Worm (Caenorhabditis elegans): ENCODE results near the gene C54C6.7.

The C54C6.7 gene

ce11 chrIII:3541093-3541492 is 5.1 kb downstream of the C54C6.7 start:
- TF ChIP-seq zag-1 (tag; optimal IDR thresholded peaks at IDR 0.05) (no peak), fkh-2 (tag; optimal IDR thresholded peaks at IDR 0.05) (no peak), pqm-1 (tag; optimal IDR thresholded peaks at IDR 0.05) (no peak), egl-5 (tag; optimal IDR thresholded peaks at IDR 0.05) (no peak), daf-12 (tag; optimal IDR thresholded peaks at IDR 0.05) (no peak), snpc-4 (tag; optimal IDR thresholded peaks at IDR 0.05) (no peak), unc-62 (GFP tag; optimal IDR thresholded peaks at IDR 0.05) (no peak), sea-2 (GFP tag; optimal IDR thresholded peaks at IDR 0.05) (no peak), nhr-23 (tag; optimal IDR thresholded peaks at IDR 0.05) (no peak), nhr-76 (tag; optimal IDR thresholded peaks at IDR 0.05) (no peak), hmg-11 (tag; optimal IDR thresholded peaks at IDR 0.05) (no peak), pha-4 (tag; optimal IDR thresholded peaks at IDR 0.05) (no peak), mdl-1 (tag; optimal IDR thresholded peaks at IDR 0.05) (no peak), ceh-16 (tag; optimal IDR thresholded peaks at IDR 0.05) (no peak), aly-2 (tag; optimal IDR thresholded peaks at IDR 0.05) (no peak)

ce11 chrIII:3540424-3540823 is 5.8 kb downstream of the C54C6.7 start:
- TF ChIP-seq lsy-12 (tag; optimal IDR thresholded peaks at IDR 0.05): no peak
- TF ChIP-seq R02D3.7 (tag; optimal IDR thresholded peaks at IDR 0.05): no peak
- TF ChIP-seq nhr-11 (tag; optimal IDR thresholded peaks at IDR 0.05): no peak
- TF ChIP-seq egl-27 (tag; optimal IDR thresholded peaks at IDR 0.05): no peak
- TF ChIP-seq aly-2 (tag; optimal IDR thresholded peaks at IDR 0.05): no peak
- no peak for TF ChIP-seq elt-1 (tag; optimal IDR thresholded peaks at IDR 0.05)
- TF ChIP-seq jun-1 (tag; optimal IDR thresholded peaks at IDR 0.05): peak; percentile 18
- no peak for TF ChIP-seq fos-1 (tag; optimal IDR thresholded peaks at IDR 0.05)
- no peak for TF ChIP-seq hmg-11 (tag; optimal IDR thresholded peaks at IDR 0.05)
- no peak for TF ChIP-seq ztf-4 (tag; optimal IDR thresholded peaks at IDR 0.05)
- no peak for TF ChIP-seq mdl-1 (tag; optimal IDR thresholded peaks at IDR 0.05)
- TF ChIP-seq ceh-16 (tag; optimal IDR thresholded peaks at IDR 0.05): no peak
- TF ChIP-seq elt-2 (tag; optimal IDR thresholded peaks at IDR 0.05): peak; percentile 41
- TF ChIP-seq ZK546.5 (tag; optimal IDR thresholded peaks at IDR 0.05): no peak
- no peak for TF ChIP-seq lin-39 (tag; optimal IDR thresholded peaks at IDR 0.05)
- no peak for TF ChIP-seq eor-1 (tag; optimal IDR thresholded peaks at IDR 0.05)
- no peak for TF ChIP-seq ceh-28 (tag; optimal IDR thresholded peaks at IDR 0.05)
- TF ChIP-seq zag-1 (tag; optimal IDR thresholded peaks at IDR 0.05): no peak
- no peak for TF ChIP-seq skn-1 (tag; optimal IDR thresholded peaks at IDR 0.05)
- no peak for TF ChIP-seq nhr-237 (tag; optimal IDR thresholded peaks at IDR 0.05)
- no peak for TF ChIP-seq nhr-67 (tag; optimal IDR thresholded peaks at IDR 0.05)
- TF ChIP-seq nhr-77 (tag; optimal IDR thresholded peaks at IDR 0.05): no peak
- no peak for TF ChIP-seq nhr-28 (tag; optimal IDR thresholded peaks at IDR 0.05)
- no peak for TF ChIP-seq nhr-76 (tag; optimal IDR thresholded peaks at IDR 0.05)
- TF ChIP-seq ceh-9 (tag; optimal IDR thresholded peaks at IDR 0.05): no peak
- TF ChIP-seq daf-12 (tag; optimal IDR thresholded peaks at IDR 0.05): no peak
- TF ChIP-seq ceh-82 (tag; optimal IDR thresholded peaks at IDR 0.05): no peak
- TF ChIP-seq ztf-11 (tag; optimal IDR thresholded peaks at IDR 0.05): no peak
- TF ChIP-seq mml-1 (tag; optimal IDR thresholded peaks at IDR 0.05): no peak
- peak; percentile 82 for TF ChIP-seq lin-15B (tag; optimal IDR thresholded peaks at IDR 0.05)
- TF ChIP-seq pha-4 (tag; optimal IDR thresholded peaks at IDR 0.05): peak; percentile 92
- TF ChIP-seq egl-5 (tag; optimal IDR thresholded peaks at IDR 0.05): no peak
- peak; percentile 35 for TF ChIP-seq snpc-4 (tag; optimal IDR thresholded peaks at IDR 0.05)
- no peak for TF ChIP-seq unc-39 (tag; optimal IDR thresholded peaks at IDR 0.05)
- no peak for TF ChIP-seq sea-2 (GFP tag; optimal IDR thresholded peaks at IDR 0.05)
- no peak for TF ChIP-seq ama-1 (optimal IDR thresholded peaks at IDR 0.05)
- TF ChIP-seq fkh-2 (tag; optimal IDR thresholded peaks at IDR 0.05): no peak
- TF ChIP-seq fkh-10 (GFP tag; optimal IDR thresholded peaks at IDR 0.05): no peak
- TF ChIP-seq pqm-1 (tag; optimal IDR thresholded peaks at IDR 0.05): peak; percentile 38
- TF ChIP-seq nfya-1 (tag; optimal IDR thresholded peaks at IDR 0.05; ENCODE audit: insufficient read depth): peak; percentile 60
- TF ChIP-seq nhr-43 (tag; optimal IDR thresholded peaks at IDR 0.05; ENCODE audit: poor library complexity, severe bottlenecking): peak; percentile 46
- peak; percentile 62 for TF ChIP-seq nhr-23 (tag; optimal IDR thresholded peaks at IDR 0.05)
- no peak for TF ChIP-seq nhr-12 (tag; optimal IDR thresholded peaks at IDR 0.05)
- peak; percentile 40 for TF ChIP-seq nhr-25 (tag; optimal IDR thresholded peaks at IDR 0.05)
- no peak for TF ChIP-seq unc-62 (GFP tag; optimal IDR thresholded peaks at IDR 0.05)
- TF ChIP-seq elt-3 (tag; optimal IDR thresholded peaks at IDR 0.05): no peak
- TF ChIP-seq tbx-2 (tag; optimal IDR thresholded peaks at IDR 0.05): no peak

All from whole organism, L3 larva.